Fruit fly (Drosophila melanogaster): ENCODE data around the gene CG45307.

CG45307 gene

DNA sequence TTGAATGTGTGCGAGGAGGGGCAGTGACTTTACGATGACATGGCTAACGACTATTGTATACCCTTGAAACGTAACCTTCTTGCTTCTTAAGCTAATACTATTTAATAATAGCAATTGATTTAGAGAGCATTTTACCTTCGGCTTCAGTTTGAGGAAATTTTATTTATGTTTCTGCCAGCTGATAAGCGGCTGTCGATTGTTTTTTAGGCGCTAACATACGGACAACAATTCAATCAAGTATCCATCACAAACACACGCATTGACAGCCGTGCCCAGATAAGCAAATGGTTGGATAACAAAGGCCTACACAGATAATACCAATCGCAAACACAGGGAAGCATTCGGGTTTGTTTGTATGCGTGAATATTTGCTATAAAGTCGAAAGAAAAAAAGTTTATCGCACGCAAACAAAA lies 13.7 kb downstream of the CG45307 start (continued):
- TF ChIP-seq Hr39 (GFP tag; optimal IDR thresholded peaks at IDR 0.05) (peak; percentile 28), cyc (GFP tag; optimal IDR thresholded peaks at IDR 0.05) (no peak), CG11762 (GFP tag; optimal IDR thresholded peaks at IDR 0.05; ENCODE audit: insufficient read depth) (peak; percentile 28), fkh (GFP tag; optimal IDR thresholded peaks at IDR 0.05) (peak; percentile 93), CG32006 (GFP tag; optimal IDR thresholded peaks at IDR 0.05) (peak; percentile 10), Smox (GFP tag; optimal IDR thresholded peaks at IDR 0.05) (peak; percentile 39), lz (GFP tag; optimal IDR thresholded peaks at IDR 0.05) (peak; percentile 15), CG11902 (GFP tag; optimal IDR thresholded peaks at IDR 0.05) (no peak), CG10631 (GFP tag; optimal IDR thresholded peaks at IDR 0.05) (no peak), dac (GFP tag; optimal IDR thresholded peaks at IDR 0.05) (no peak), Lpt (GFP tag; optimal IDR thresholded peaks at IDR 0.05) (no peak), Hr4 (GFP tag; optimal IDR thresholded peaks at IDR 0.05) (peak; percentile 3), CG8119 (GFP tag; IDR thresholded peaks at IDR 0.05) (no peak)

dm6 chr2L:8736383-8736782 lies 15.5 kb downstream of the CG45307 start:
- TF ChIP-seq CG6808 (GFP tag; optimal IDR thresholded peaks at IDR 0.05) (no peak), CG6276 (GFP tag; optimal IDR thresholded peaks at IDR 0.05) (no peak), Hr4 (GFP tag; optimal IDR thresholded peaks at IDR 0.05) (peak; percentile 33), Met (GFP tag; optimal IDR thresholded peaks at IDR 0.05) (peak; percentile 20), topi (GFP tag; optimal IDR thresholded peaks at IDR 0.05) (peak; percentile 5), CG6792 (GFP tag; optimal IDR thresholded peaks at IDR 0.05) (no peak), CG10669 (GFP tag; optimal IDR thresholded peaks at IDR 0.05) (no peak), svp (GFP tag) (peak; percentile 69), CG32006 (GFP tag; optimal IDR thresholded peaks at IDR 0.05) (peak; percentile 34), Eip78C (GFP tag) (peak; percentile 38), cyc (GFP tag; optimal IDR thresholded peaks at IDR 0.05) (peak; percentile 10)

- peak; percentile 57; the same call in 2 of the 3 replicates for TF ChIP-seq eg (GFP tag; IDR thresholded peaks at IDR 0.05)
- TF ChIP-seq CG11762 (GFP tag; optimal IDR thresholded peaks at IDR 0.05; ENCODE audit: insufficient read depth) = no peak
- peak; percentile 41 to 57 for TF ChIP-seq ss (GFP tag; optimal IDR thresholded peaks at IDR 0.05)
- TF ChIP-seq CG16779 (tag; optimal IDR thresholded peaks at IDR 0.05) = peak; percentile 32
- peak; percentile 37 for TF ChIP-seq CG9139 (GFP tag; optimal IDR thresholded peaks at IDR 0.05)
- peak; percentile 58 for TF ChIP-seq svp (GFP tag)
- peak; percentile 37 for TF ChIP-seq fd85E (GFP tag; optimal IDR thresholded peaks at IDR 0.05)
- no peak for TF ChIP-seq dac (GFP tag; optimal IDR thresholded peaks at IDR 0.05)
- TF ChIP-seq Smox (GFP tag; optimal IDR thresholded peaks at IDR 0.05) = no peak
- peak; percentile 37; the same call in 1 of the 2 replicates for TF ChIP-seq CG11294 (GFP tag; IDR thresholded peaks at IDR 0.05)
- peak; percentile 47 for TF ChIP-seq esn (GFP tag; optimal IDR thresholded peaks at IDR 0.05)
- TF ChIP-seq CG6854 (GFP tag; optimal IDR thresholded peaks at IDR 0.05) = peak; percentile 76
- TF ChIP-seq Ets96B (tag; optimal IDR thresholded peaks at IDR 0.05) = peak; percentile 5
- TF ChIP-seq CG8632 (GFP tag; optimal IDR thresholded peaks at IDR 0.05) = no peak
- TF ChIP-seq salr (GFP tag; optimal IDR thresholded peaks at IDR 0.05) = no peak
- TF ChIP-seq vri (GFP tag; optimal IDR thresholded peaks at IDR 0.05) = peak; percentile 95
- TF ChIP-seq CG6163 (GFP tag; IDR thresholded peaks at IDR 0.05) = peak; percentile 67; the same call in 2 of the 3 replicates
- no peak for TF ChIP-seq CG3032 (tag; optimal IDR thresholded peaks at IDR 0.05)
- peak; percentile 23 for TF ChIP-seq dsx (GFP tag; optimal IDR thresholded peaks at IDR 0.05; ENCODE audit: poor library complexity, severe bottlenecking)
- peak; percentile 58 for TF ChIP-seq Lpt (GFP tag; optimal IDR thresholded peaks at IDR 0.05)
- TF ChIP-seq Ets21C (GFP tag; optimal IDR thresholded peaks at IDR 0.05) = peak; percentile 1
- peak; percentile 7 for TF ChIP-seq lz (GFP tag; optimal IDR thresholded peaks at IDR 0.05)
- peak; percentile 61 for TF ChIP-seq Eip93F (GFP tag; optimal IDR thresholded peaks at IDR 0.05)
- TF ChIP-seq Sox102F (GFP tag; optimal IDR thresholded peaks at IDR 0.05) = peak; percentile 31
- TF ChIP-seq CG1621 (tag; optimal IDR thresholded peaks at IDR 0.05) = no peak
- peak; percentile 26 for TF ChIP-seq Eip75B (GFP tag; optimal IDR thresholded peaks at IDR 0.05)
- TF ChIP-seq Hr38 (GFP tag; optimal IDR thresholded peaks at IDR 0.05) = no peak
- peak; percentile 33 for TF ChIP-seq topi (GFP tag; optimal IDR thresholded peaks at IDR 0.05)
- TF ChIP-seq Blimp-1 (GFP tag; optimal IDR thresholded peaks at IDR 0.05) = no peak
- TF ChIP-seq CG31627 (GFP tag; optimal IDR thresholded peaks at IDR 0.05) = no peak
- TF ChIP-seq CG3919 (GFP tag; optimal IDR thresholded peaks at IDR 0.05) = peak; percentile 38
- TF ChIP-seq Eip78C (GFP tag) = peak; percentile 31
- TF ChIP-seq cyc (GFP tag; optimal IDR thresholded peaks at IDR 0.05) = no peak
- peak; percentile 81 for TF ChIP-seq fkh (GFP tag; optimal IDR thresholded peaks at IDR 0.05)
- TF ChIP-seq Met (GFP tag; optimal IDR thresholded peaks at IDR 0.05) = peak; percentile 3
- peak; percentile 47 for TF ChIP-seq net (GFP tag; optimal IDR thresholded peaks at IDR 0.05)
These were observed 16.3 kb downstream of the CG45307 start for dm6 chr2L:8735572-8735996.
